Worm (Caenorhabditis elegans) whole organism, L1 larva: ENCODE measurements around the gene Y71H2AM.25.

Source experiments
- C34B4.2 ChIP-seq: sonication (generic microtip); optimal IDR thresholded peaks from 2 replicates; lab custom pipeline; 2017; ENCODE audit warnings: mild to moderate bottlenecking, missing genetic modification characterization, missing compliant biosample characterization
- F16B12.6 ChIP-seq: fragments of 150-350 bp; optimal IDR thresholded peaks from 2 replicates; lab custom pipeline; 2014; ENCODE audit warnings: missing biosample characterization, missing genetic modification characterization
- Y116A8C.19 ChIP-seq: sonication (generic microtip); optimal IDR thresholded peaks from 2 replicates; lab custom pipeline; 2016; ENCODE audit warnings: missing compliant biosample characterization, missing genetic modification characterization, borderline replicate concordance
- aha-1 ChIP-seq: fragments of 150-350 bp; optimal IDR thresholded peaks from 2 replicates; lab custom pipeline; 2014; ENCODE audit warnings: missing biosample characterization, missing genetic modification characterization
- aly-2 ChIP-seq: fragments of 150-350 bp; optimal IDR thresholded peaks from 2 replicates; lab custom pipeline; 2014; ENCODE audit warnings: missing biosample characterization, missing genetic modification characterization
- ama-1 ChIP-seq: fragments of 150-350 bp; optimal IDR thresholded peaks from 2 replicates; lab custom pipeline; 2014
- ceh-8 ChIP-seq: fragments of 200-800 bp; sonication (Bioruptor generic); optimal IDR thresholded peaks from 2 replicates; lab custom pipeline; 2018; ENCODE audit warnings: mild to moderate bottlenecking, missing genetic modification characterization, moderate library complexity, missing compliant biosample characterization
- ceh-82 ChIP-seq, 3 experiments: fragments of 150-350 bp in 1 of 3; sonication (generic microtip) in 2 of 3; optimal IDR thresholded peaks; 2 replicates each; lab custom pipeline; 2014 to 2017; ENCODE audit warnings: missing biosample characterization in 3 of 3, missing genetic modification characterization in 3 of 3
- ceh-88 ChIP-seq: fragments of 200-800 bp; sonication (Bioruptor generic); IDR thresholded peaks from 2 replicates; pipeline ENCODE4 v1.3.6; 2022; ENCODE audit warnings: missing genetic modification characterization, missing compliant biosample characterization
- efl-1 ChIP-seq, 4 experiments: fragments of 150-350 bp; optimal IDR thresholded peaks in 3 of 4; peaks in 1 of 4; 1 replicate in 1 of 4; 2 replicates in 3 of 4; lab custom pipeline; 2014; ENCODE audit warnings: missing biosample characterization in 2 of 4, missing genetic modification characterization in 2 of 4, missing genetic modification reagents in 2 of 4
- efl-3 ChIP-seq: fragments of 200-800 bp; sonication (Bioruptor generic); optimal IDR thresholded peaks from 2 replicates; lab custom pipeline; 2018; ENCODE audit warnings: mild to moderate bottlenecking, missing genetic modification characterization, missing compliant biosample characterization
- egl-13 ChIP-seq: sonication (generic microtip); optimal IDR thresholded peaks from 2 replicates; lab custom pipeline; 2016; ENCODE audit warnings: missing genotype, missing genetic modification reagents, missing genetic modification characterization, missing compliant biosample characterization
- egl-27 ChIP-seq, 2 experiments: fragments of 150-350 bp in 1 of 2; sonication (generic microtip); optimal IDR thresholded peaks; 3 replicates each; lab custom pipeline; 2017 to 2018; ENCODE audit warnings: missing biosample characterization in 2 of 2, missing genetic modification characterization in 2 of 2, missing genetic modification reagents in 2 of 2
- elt-2 ChIP-seq: sonication (generic microtip); optimal IDR thresholded peaks from 2 replicates; lab custom pipeline; 2016; ENCODE audit warnings: missing genetic modification characterization, mild to moderate bottlenecking, inconsistent platforms, missing compliant biosample characterization, missing genetic modification reagents
- elt-3 ChIP-seq, 6 experiments: fragments of 150-350 bp in 1 of 6; sonication (generic microtip); optimal IDR thresholded peaks; 2 replicates each; lab custom pipeline; 2017 to 2018; ENCODE audit warnings: missing biosample characterization in 6 of 6, missing genetic modification characterization in 6 of 6, inconsistent platforms in 1 of 6
- fkh-10 ChIP-seq: sonication (generic microtip); optimal IDR thresholded peaks from 2 replicates; lab custom pipeline; 2017; ENCODE audit warnings: missing biosample characterization, missing genetic modification reagents, missing genetic modification characterization
- hlh-17 ChIP-seq: fragments of 200-800 bp; sonication (Bioruptor generic); optimal IDR thresholded peaks from 2 replicates; lab custom pipeline; 2018; ENCODE audit warnings: missing genetic modification characterization, mild to moderate bottlenecking, missing compliant biosample characterization, moderate library complexity, borderline replicate concordance
- hpl-2 ChIP-seq: fragments of 150-350 bp; optimal IDR thresholded peaks from 2 replicates; lab custom pipeline; 2014; ENCODE audit warnings: missing biosample characterization, missing genetic modification reagents, missing genetic modification characterization
- irx-1 ChIP-seq: sonication (generic microtip); optimal IDR thresholded peaks from 2 replicates; lab custom pipeline; 2016; ENCODE audit warnings: missing genetic modification characterization, missing compliant biosample characterization
- isw-1 ChIP-seq: fragments of 200-800 bp; sonication (Bioruptor generic); IDR thresholded peaks from 2 replicates; pipeline ENCODE4 v1.3.6; 2022; ENCODE audit warnings: missing genetic modification characterization, missing compliant biosample characterization
- jun-1 ChIP-seq: fragments of 150-350 bp; optimal IDR thresholded peaks from 2 replicates; lab custom pipeline; 2014; ENCODE audit warnings: missing biosample characterization, missing genetic modification reagents, missing genetic modification characterization
- lin-15B ChIP-seq: fragments of 150-350 bp; sonication (generic microtip); optimal IDR thresholded peaks from 3 replicates; lab custom pipeline; 2014; ENCODE audit warnings: missing biosample characterization, missing genetic modification characterization
- lin-35 ChIP-seq, 2 experiments: fragments of 150-350 bp; optimal IDR thresholded peaks; 2 replicates each; lab custom pipeline; 2014; ENCODE audit warnings: missing biosample characterization in 2 of 2, missing genetic modification characterization in 2 of 2, missing genetic modification reagents in 2 of 2
- mep-1 ChIP-seq: fragments of 150-350 bp; optimal IDR thresholded peaks from 2 replicates; lab custom pipeline; 2014; ENCODE audit warnings: missing biosample characterization, missing genetic modification characterization
- nhr-19 ChIP-seq: fragments of 200-800 bp; sonication (Bioruptor generic); conservative IDR thresholded peaks from 2 replicates; pipeline ENCODE4 v1.3.6; 2022; ENCODE audit warnings: missing genetic modification characterization, missing compliant biosample characterization
- nhr-28 ChIP-seq: fragments of 150-350 bp; optimal IDR thresholded peaks from 2 replicates; lab custom pipeline; 2014; ENCODE audit warnings: missing biosample characterization, missing genetic modification characterization
- nhr-47 ChIP-seq: sonication (generic microtip); optimal IDR thresholded peaks from 2 replicates; lab custom pipeline; 2016; ENCODE audit warnings: mild to moderate bottlenecking, missing genetic modification characterization, moderate library complexity, missing compliant biosample characterization
- nhr-71 ChIP-seq: sonication (generic microtip); optimal IDR thresholded peaks from 2 replicates; lab custom pipeline; 2016; ENCODE audit warnings: mild to moderate bottlenecking, missing genetic modification characterization, moderate library complexity, missing compliant biosample characterization
- nhr-77 ChIP-seq: fragments of 150-350 bp; optimal IDR thresholded peaks from 2 replicates; lab custom pipeline; 2014; ENCODE audit warnings: missing biosample characterization, missing genetic modification characterization
- nhr-84 ChIP-seq: sonication (generic microtip); optimal IDR thresholded peaks from 2 replicates; lab custom pipeline; 2017; ENCODE audit warnings: missing biosample characterization, missing genetic modification characterization
- nhr-85 ChIP-seq: sonication (generic microtip); peaks from one replicate; lab custom pipeline; 2016; ENCODE audit warnings: missing genetic modification characterization, inconsistent platforms, missing compliant biosample characterization
- nhr-90 ChIP-seq: sonication (generic microtip); optimal IDR thresholded peaks from 2 replicates; lab custom pipeline; 2016; ENCODE audit warnings: mild to moderate bottlenecking, missing genetic modification characterization, missing compliant biosample characterization; ENCODE audit not compliant: poor library complexity
- pag-3 ChIP-seq: sonication (generic microtip); optimal IDR thresholded peaks from 2 replicates; lab custom pipeline; 2017; ENCODE audit warnings: missing genetic modification characterization, mild to moderate bottlenecking, missing compliant biosample characterization, antibody characterized with exemption, borderline replicate concordance; ENCODE audit not compliant: insufficient read depth
- pax-3 ChIP-seq: fragments of 200-800 bp; sonication (Bioruptor generic); optimal IDR thresholded peaks from 2 replicates; lab custom pipeline; 2018; ENCODE audit warnings: mild to moderate bottlenecking, missing genetic modification characterization, moderate library complexity, missing compliant biosample characterization
- pqm-1 ChIP-seq: sonication (generic microtip); optimal IDR thresholded peaks from 3 replicates; lab custom pipeline; 2017; ENCODE audit warnings: missing biosample characterization, missing genetic modification characterization
- skn-1 ChIP-seq: fragments of 150-350 bp; optimal IDR thresholded peaks from 2 replicates; lab custom pipeline; 2014; ENCODE audit warnings: missing biosample characterization, missing genetic modification characterization
- snu-23 ChIP-seq: sonication (generic microtip); optimal IDR thresholded peaks from 2 replicates; lab custom pipeline; 2016; ENCODE audit warnings: missing genetic modification characterization, missing compliant biosample characterization
- sox-4 ChIP-seq: sonication (generic microtip); optimal IDR thresholded peaks from 2 replicates; lab custom pipeline; 2016; ENCODE audit warnings: missing genetic modification characterization, missing compliant biosample characterization
- sptf-1 ChIP-seq: fragments of 150-350 bp; optimal IDR thresholded peaks from 2 replicates; lab custom pipeline; 2014; ENCODE audit warnings: missing biosample characterization, missing genetic modification characterization
- swsn-7 ChIP-seq: sonication (generic microtip); optimal IDR thresholded peaks from 2 replicates; lab custom pipeline; 2016; ENCODE audit warnings: missing genetic modification characterization, missing compliant biosample characterization
- tbx-2 ChIP-seq: sonication (generic microtip); optimal IDR thresholded peaks from 2 replicates; lab custom pipeline; 2016; ENCODE audit warnings: missing genetic modification characterization, missing compliant biosample characterization
- tlp-1 ChIP-seq: fragments of 150-350 bp; optimal IDR thresholded peaks from 2 replicates; lab custom pipeline; 2014; ENCODE audit warnings: missing biosample characterization, missing genetic modification characterization
- unc-30 ChIP-seq: sonication (generic microtip); optimal IDR thresholded peaks from 2 replicates; lab custom pipeline; 2017; ENCODE audit warnings: missing biosample characterization, missing genetic modification characterization
- unc-86 ChIP-seq: sonication (generic microtip); optimal IDR thresholded peaks from 2 replicates; lab custom pipeline; 2016; ENCODE audit warnings: missing genetic modification characterization, missing compliant biosample characterization
- zip-4 ChIP-seq: fragments of 200-800 bp; sonication (Bioruptor generic); optimal IDR thresholded peaks from 2 replicates; lab custom pipeline; 2018; ENCODE audit warnings: mild to moderate bottlenecking, missing genetic modification characterization, moderate library complexity, missing compliant biosample characterization
- ztf-11 ChIP-seq, 2 experiments: sonication (generic microtip); optimal IDR thresholded peaks; 2 replicates each; lab custom pipeline; 2016 to 2017; ENCODE audit warnings: missing genetic modification characterization in 2 of 2, missing biosample characterization in 1 of 2, missing compliant biosample characterization in 1 of 2

Y71H2AM.25 gene

ce11 chrIII:2768635-2769034 is 33.6 kb upstream of the Y71H2AM.25 start, which contains the start of gene swsn-3 (continued):
- peak; percentile 48 for TF ChIP-seq aly-2
- TF ChIP-seq nhr-84 (tag; lab: Kevin White, UChicago) = no peak
- peak; percentile 68 for TF ChIP-seq elt-2 (tag; lab: Kevin White, UChicago)
- peak; percentile 73 for TF ChIP-seq nhr-77
- TF ChIP-seq skn-1 (tag; lab: Kevin White, UChicago) = peak; percentile 93
- TF ChIP-seq C34B4.2 (tag; lab: Kevin White, UChicago) = no peak
- peak; percentile 83 for TF ChIP-seq ceh-8 (GFP tag; lab: Kevin White, UChicago)
- peak; percentile 72 for TF ChIP-seq F16B12.6 (tag; lab: Kevin White, UChicago)
- no peak for TF ChIP-seq pqm-1 (tag; lab: Kevin White, UChicago)
- no peak for TF ChIP-seq nhr-28
- peak; percentile 83 for TF ChIP-seq sox-4 (tag; lab: Kevin White, UChicago)
- peak; percentile 63 for TF ChIP-seq pax-3 (tag; lab: Kevin White, UChicago)
- peak; percentile 59 for TF ChIP-seq ceh-88 (GFP tag; lab: Robert Waterston, UW)
- peak; percentile 85 for TF ChIP-seq nhr-19 (GFP tag; lab: Robert Waterston, UW)
- TF ChIP-seq ama-1 (lab: Kevin White, UChicago) = no peak
- TF ChIP-seq pag-3 (tag; lab: Kevin White, UChicago) = no peak
- peak; percentile 78 for TF ChIP-seq jun-1 (tag; lab: Kevin White, UChicago)
- TF ChIP-seq mep-1 = peak; percentile 92
- peak; percentile 70 for TF ChIP-seq egl-13 (tag; lab: Kevin White, UChicago)
- peak; percentile 87 for TF ChIP-seq efl-1 (optimal IDR thresholded peaks at IDR 0.05; lab: Kevin White, UChicago)
- peak; percentile 83 to 98 for TF ChIP-seq efl-1 (GFP tag; optimal IDR thresholded peaks at IDR 0.05 in 1 of 2; lab: Kevin White, UChicago)
- peak; percentile 85 for TF ChIP-seq swsn-7
- no peak for TF ChIP-seq tlp-1 (tag; lab: Kevin White, UChicago)
- TF ChIP-seq zip-4 (GFP tag; lab: Kevin White, UChicago) = no peak
- no peak for TF ChIP-seq sptf-1 (tag; lab: Kevin White, UChicago)
- TF ChIP-seq nhr-47 = peak; percentile 92
- peak; percentile 56 to 88 (median 77) for TF ChIP-seq ceh-82 (tag; optimal IDR thresholded peaks at IDR 0.05; lab: Kevin White, UChicago)
- peak; percentile 94 for TF ChIP-seq nhr-85
- peak; percentile 89 for TF ChIP-seq tbx-2 (tag; lab: Kevin White, UChicago)
- TF ChIP-seq irx-1 = peak; percentile 82
- no peak for TF ChIP-seq Y116A8C.19 (tag; lab: Kevin White, UChicago)
- TF ChIP-seq nhr-71 (tag; lab: Kevin White, UChicago) = peak; percentile 91
- TF ChIP-seq ztf-11 (tag; optimal IDR thresholded peaks at IDR 0.05; lab: Kevin White, UChicago) = peak in 1 of 2 experiments; percentile 82
- peak; percentile 84 for TF ChIP-seq isw-1 (GFP tag; lab: Robert Waterston, UW)
- TF ChIP-seq hpl-2 (GFP tag; lab: Kevin White, UChicago) = peak; percentile 83
- TF ChIP-seq hlh-17 (GFP tag; lab: Kevin White, UChicago) = no peak
- TF ChIP-seq aha-1 (tag; lab: Kevin White, UChicago) = no peak
- peak; percentile 79 to 87 for TF ChIP-seq lin-35 (GFP tag; optimal IDR thresholded peaks at IDR 0.05; lab: Kevin White, UChicago)
- TF ChIP-seq unc-30 (tag; lab: Kevin White, UChicago) = no peak
- TF ChIP-seq unc-86 (tag; lab: Kevin White, UChicago) = peak; percentile 87
- TF ChIP-seq fkh-10 (GFP tag; lab: Kevin White, UChicago) = peak; percentile 56
- peak in 1 of 2 experiments; percentile 34 for TF ChIP-seq egl-27 (tag; optimal IDR thresholded peaks at IDR 0.05; lab: Kevin White, UChicago)
- TF ChIP-seq nhr-90 = peak; percentile 91
- peak; percentile 93 for TF ChIP-seq lin-15B (tag; lab: Kevin White, UChicago)
- peak in 2 of 6 experiments; percentile 33 to 83 for TF ChIP-seq elt-3 (tag; optimal IDR thresholded peaks at IDR 0.05; lab: Kevin White, UChicago)
- no peak for TF ChIP-seq efl-3
- peak; percentile 89 for TF ChIP-seq snu-23 (GFP tag; lab: Kevin White, UChicago)
